Worm (Caenorhabditis elegans): ENCODE measurements around the gene Y50D4C.12.

- TF ChIP-seq hnd-1 (tag; optimal IDR thresholded peaks at IDR 0.05), result no peak
- TF ChIP-seq ceh-36 (tag; optimal IDR thresholded peaks at IDR 0.05), result no peak
- no peak for TF ChIP-seq ama-1 (optimal IDR thresholded peaks at IDR 0.05)
Measured at ce11 chrV:977853-978252, 4.5 kb upstream of the Y50D4C.12 start.
